Worm (Caenorhabditis elegans) whole organism, L4 larva: ENCODE data around the gene R13D11.4.
"Not testable (repeated sequence)": the region's sequence is repeated elsewhere in the genome, so short reads cannot be mapped to it uniquely, and the experiment has no call there.

ENCODE experiments used
- aha-1 ChIP-seq: fragments of 150-350 bp; peaks from one replicate; lab custom pipeline; 2014; ENCODE audit warnings: missing biosample characterization, missing genetic modification characterization
- ceh-44 ChIP-seq: fragments of 200-800 bp; sonication (Bioruptor generic); IDR thresholded peaks from 2 replicates; pipeline ENCODE4 v1.3.6; 2022; ENCODE audit warnings: missing genetic modification reagents, missing genetic modification characterization, missing compliant biosample characterization
- ces-1 ChIP-seq: fragments of 150-350 bp; sonication (generic microtip); optimal IDR thresholded peaks from 4 replicates; lab custom pipeline; 2014; ENCODE audit warnings: missing biosample characterization, missing genetic modification reagents, missing genetic modification characterization
- cey-2 ChIP-seq: sonication (generic microtip); optimal IDR thresholded peaks from 3 replicates; lab custom pipeline; 2017; ENCODE audit warnings: missing genetic modification characterization, mild to moderate bottlenecking, missing compliant biosample characterization, antibody characterized with exemption, borderline replicate concordance; ENCODE audit not compliant: insufficient read depth
- daf-12 ChIP-seq: fragments of 150-350 bp; optimal IDR thresholded peaks from 2 replicates; lab custom pipeline; 2014; ENCODE audit warnings: missing biosample characterization, missing genetic modification reagents, missing genetic modification characterization
- daf-19 ChIP-seq: fragments of 200-800 bp; sonication (Bioruptor generic); conservative IDR thresholded peaks from 2 replicates; pipeline ENCODE4 v1.3.6; 2022; ENCODE audit warnings: missing genetic modification characterization, missing compliant biosample characterization
- egl-43 ChIP-seq: fragments of 200-800 bp; sonication (Bioruptor generic); IDR thresholded peaks from 2 replicates; pipeline ENCODE4 v1.3.6; 2022; ENCODE audit warnings: missing genetic modification reagents, missing genetic modification characterization, missing compliant biosample characterization
- jun-1 ChIP-seq: fragments of 150-350 bp; optimal IDR thresholded peaks from 2 replicates; lab custom pipeline; 2014; ENCODE audit warnings: missing biosample characterization, missing genetic modification reagents, missing genetic modification characterization
- lin-39 ChIP-seq: fragments of 150-350 bp; optimal IDR thresholded peaks from 2 replicates; lab custom pipeline; 2014; ENCODE audit warnings: missing biosample characterization, missing genetic modification reagents, missing genetic modification characterization
- lir-3 ChIP-seq: sonication (generic microtip); optimal IDR thresholded peaks from 2 replicates; lab custom pipeline; 2016; ENCODE audit warnings: mild to moderate bottlenecking, missing genetic modification characterization, missing compliant biosample characterization
- lsy-2 ChIP-seq, 2 experiments: fragments of 150-350 bp in 1 of 2; sonication (generic microtip) in 1 of 2; optimal IDR thresholded peaks; 2 replicates each; lab custom pipeline; 2014 to 2017; ENCODE audit warnings: missing biosample characterization in 2 of 2, missing genetic modification characterization in 2 of 2
- mes-2 ChIP-seq: sonication (generic microtip); optimal IDR thresholded peaks from 2 replicates; lab custom pipeline; 2016; ENCODE audit warnings: missing genotype, mild to moderate bottlenecking, missing genetic modification characterization, missing compliant biosample characterization; ENCODE audit not compliant: poor library complexity, severe bottlenecking
- mxl-2 ChIP-seq: fragments of 200-800 bp; sonication (Bioruptor generic); conservative IDR thresholded peaks from 2 replicates; pipeline ENCODE4 v1.3.6; 2022; ENCODE audit warnings: missing genetic modification reagents, missing genetic modification characterization, missing compliant biosample characterization
- nhr-25 ChIP-seq: sonication (generic microtip); optimal IDR thresholded peaks from 2 replicates; lab custom pipeline; 2017; ENCODE audit warnings: missing genetic modification characterization, mild to moderate bottlenecking, missing compliant biosample characterization, antibody characterized with exemption, moderate library complexity, borderline replicate concordance; ENCODE audit not compliant: insufficient read depth
- nhr-42 ChIP-seq: fragments of 200-800 bp; sonication (Bioruptor generic); IDR thresholded peaks from 2 replicates; pipeline ENCODE4 v1.3.6; 2022; ENCODE audit warnings: missing genetic modification characterization, missing compliant biosample characterization
- pha-4 ChIP-seq, 2 experiments: fragments of 150-350 bp in 1 of 2; fragments of 200-800 bp in 1 of 2; sonication (Bioruptor generic) in 1 of 2; IDR thresholded peaks in 1 of 2; optimal IDR thresholded peaks in 1 of 2; 2 replicates each; pipeline versions ENCODE4 v1.3.6 to Lab custom; 2014 to 2022; ENCODE audit warnings: missing genetic modification characterization in 2 of 2, missing genetic modification reagents in 2 of 2, missing biosample characterization in 1 of 2, missing compliant biosample characterization in 1 of 2
- saeg-2 ChIP-seq: fragments of 200-800 bp; sonication (Bioruptor generic); IDR thresholded peaks from 2 replicates; pipeline ENCODE4 v1.3.6; 2022; ENCODE audit warnings: missing genetic modification reagents, missing genetic modification characterization, missing compliant biosample characterization
- set-16 ChIP-seq: fragments of 200-800 bp; sonication (Bioruptor generic); IDR thresholded peaks from 2 replicates; pipeline ENCODE4 v1.3.6; 2022; ENCODE audit warnings: missing genetic modification reagents, missing genetic modification characterization, missing compliant biosample characterization
- spr-3 ChIP-seq: fragments of 200-800 bp; sonication (Bioruptor generic); optimal IDR thresholded peaks from 2 replicates; lab custom pipeline; 2018; ENCODE audit warnings: mild to moderate bottlenecking, missing genetic modification characterization, missing compliant biosample characterization
- unc-62 ChIP-seq, 3 experiments: fragments of 150-350 bp in 1 of 3; sonication (generic microtip); optimal IDR thresholded peaks in 2 of 3; peaks in 1 of 3; 1 replicate in 1 of 3; 2 replicates in 2 of 3; lab custom pipeline; 2014 to 2017; ENCODE audit warnings: missing biosample characterization in 3 of 3, missing genetic modification characterization in 3 of 3, missing genetic modification reagents in 3 of 3, missing genotype in 1 of 3
- zfp-2 ChIP-seq: sonication (generic microtip); optimal IDR thresholded peaks from 2 replicates; lab custom pipeline; 2016; ENCODE audit warnings: mild to moderate bottlenecking, missing genetic modification characterization, missing compliant biosample characterization
- zip-2 ChIP-seq: fragments of 150-350 bp; optimal IDR thresholded peaks from 2 replicates; lab custom pipeline; 2014; ENCODE audit warnings: missing biosample characterization, missing genetic modification characterization
- ztf-11 ChIP-seq: fragments of 150-350 bp; optimal IDR thresholded peaks from 2 replicates; lab custom pipeline; 2014; ENCODE audit warnings: missing biosample characterization, missing genetic modification characterization
- ztf-7 ChIP-seq: fragments of 150-350 bp; optimal IDR thresholded peaks from 2 replicates; lab custom pipeline; 2014; ENCODE audit warnings: missing biosample characterization, missing genetic modification characterization

The R13D11.4 gene

DNA sequence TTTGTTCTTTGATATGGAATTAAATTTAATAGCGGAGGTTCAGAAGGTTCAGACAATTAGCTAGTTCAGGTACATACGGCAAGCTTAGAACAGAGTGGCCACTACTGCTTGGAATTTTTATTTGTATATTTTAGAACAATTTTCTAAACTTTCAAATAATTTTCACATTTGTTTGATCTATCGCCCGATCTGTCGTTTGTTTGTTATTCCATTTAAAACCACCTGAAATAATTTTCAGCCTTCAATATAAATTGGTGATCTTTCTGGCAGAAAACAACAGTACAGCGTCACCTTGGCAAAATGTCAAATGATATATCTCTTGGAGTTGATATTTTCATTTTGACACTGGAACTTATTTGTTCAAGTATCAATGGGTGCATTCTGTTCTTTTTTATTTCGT lies 4.1 kb downstream of the R13D11.4 start, which contains the start of gene R13D11.3:
Gene R13D11.3 (plus strand): TSS at position 301 of the 400 bp plus-strand sequence.
- TF ChIP-seq egl-43: no peak

DNA sequence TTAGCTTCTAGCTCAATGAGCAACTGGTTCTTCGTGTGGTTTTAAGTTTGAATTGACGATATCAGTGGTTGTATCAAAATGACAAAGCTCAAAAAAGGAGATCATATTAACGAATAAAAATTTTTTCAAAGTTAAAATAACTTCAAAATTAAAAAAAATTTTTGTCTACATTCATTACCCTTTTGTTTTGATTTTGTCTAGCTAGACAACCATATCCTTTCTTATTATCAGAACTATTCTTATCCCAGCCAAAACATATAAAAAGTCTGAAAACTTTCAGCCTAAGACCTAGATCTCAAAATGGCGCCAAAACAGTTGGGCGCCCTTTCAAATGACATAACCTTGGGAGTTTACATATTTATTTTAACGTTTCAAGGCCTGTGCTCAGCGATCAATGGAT lies 6.6 kb downstream of the R13D11.4 start, which contains the start of gene R13D11.1:
Gene R13D11.1 (plus strand): TSS at position 301 of the 400 bp plus-strand sequence.
- TF ChIP-seq zfp-2 (tag; lab: Kevin White, UChicago): no peak

ce11 chrV:820629-821028 lies 10.0 kb downstream of the R13D11.4 start, which contains the start of gene srx-32:
TSS of gene srx-32 (minus strand) at chrV:820729.
- TF ChIP-seq unc-62 (GFP tag; optimal IDR thresholded peaks at IDR 0.05 in 1 of 2; lab: Kevin White, UChicago): peak in 1 of 2 experiments; percentile 30
- TF ChIP-seq unc-62 (tag; optimal IDR thresholded peaks at IDR 0.05; lab: Kevin White, UChicago): not testable (repeated sequence)
- TF ChIP-seq, all 104 proteins: peak for 1; not testable (repeated sequence) for 103

DNA sequence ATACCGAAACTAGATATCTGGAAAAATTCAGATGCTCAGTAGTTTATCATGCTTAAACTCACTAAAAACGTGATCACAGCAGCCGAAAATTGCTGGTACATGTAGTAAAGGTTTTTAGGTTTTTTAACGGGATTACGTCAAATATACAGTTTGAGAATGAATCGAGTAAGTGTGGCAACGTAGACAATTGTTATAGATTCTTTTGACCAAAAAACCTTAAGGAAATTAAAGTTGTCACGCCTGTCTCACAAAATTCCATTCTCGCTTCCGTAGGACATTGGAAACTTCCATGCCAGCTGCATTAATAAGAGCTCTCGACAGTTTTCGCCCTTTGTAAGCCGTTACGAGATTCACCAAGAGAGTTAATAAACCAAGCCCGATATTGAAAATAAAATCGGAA lies 12.3 kb downstream of the R13D11.4 start, which contains the start of gene srx-31:
Gene srx-31 (minus strand): TSS at position 101 of the 400 bp plus-strand sequence.
- TF ChIP-seq cey-2, lir-3, zip-2 (tag; lab: Kevin White, UChicago): not testable (repeated sequence)
- TF ChIP-seq, all 104 proteins: peak for 0; not testable (repeated sequence) for 104

ce11 chrV:826097-826496 lies 15.5 kb downstream of the R13D11.4 start, which contains the start of gene F41H8.2:
TSS of gene F41H8.2 (plus strand) at chrV:826397.
- TF ChIP-seq lsy-2 (tag; optimal IDR thresholded peaks at IDR 0.05; lab: Kevin White, UChicago): no peak
- no peak for TF ChIP-seq ces-1 (GFP tag; lab: Kevin White, UChicago)
- TF ChIP-seq daf-19: no peak
- TF ChIP-seq ztf-11: no peak
- TF ChIP-seq nhr-42: no peak
- TF ChIP-seq jun-1 (tag; lab: Kevin White, UChicago): no peak
- TF ChIP-seq lin-39: no peak
- TF ChIP-seq saeg-2 (GFP tag; lab: Robert Waterston, UW): no peak
- TF ChIP-seq spr-3 (GFP tag; lab: Kevin White, UChicago): no peak
- no peak for TF ChIP-seq daf-12 (tag; lab: Kevin White, UChicago)
- no peak for TF ChIP-seq ztf-7 (tag; lab: Kevin White, UChicago)
- TF ChIP-seq, all 104 proteins: peak for 0

- TF ChIP-seq ztf-7 (tag; lab: Kevin White, UChicago): no peak
- TF ChIP-seq mes-2: no peak
- no peak for TF ChIP-seq mxl-2 (GFP tag; lab: Robert Waterston, UW)
These were observed 22.8 kb downstream of the R13D11.4 start, which contains the start of gene F41H8.1 for ce11 chrV:833368-833767. TSS of gene F41H8.1 (plus strand) at chrV:833668.

ce11 chrV:838984-839471 lies 28.4 kb downstream of the R13D11.4 start, which contains the start of the genes K09C6.7 and K09C6.10:
TSS of gene K09C6.7 (minus strand) at chrV:839084.
TSS of gene K09C6.10 (plus strand) at chrV:839421.
- not testable (repeated sequence) for TF ChIP-seq mxl-2 (GFP tag; lab: Robert Waterston, UW); unc-62 (GFP tag; optimal IDR thresholded peaks at IDR 0.05 in 1 of 2; lab: Kevin White, UChicago); unc-62 (tag; optimal IDR thresholded peaks at IDR 0.05; lab: Kevin White, UChicago); aha-1 (tag; lab: Kevin White, UChicago)

ce11 chrV:842611-843010 lies 32.0 kb downstream of the R13D11.4 start:
- peak; percentile 99 for TF ChIP-seq set-16 (GFP tag; lab: Robert Waterston, UW)
- TF ChIP-seq ceh-44 (GFP tag; lab: Robert Waterston, UW): no peak
- peak; percentile 62; the same call in 1 of the 2 replicates for TF ChIP-seq egl-43
- peak; percentile 83; the same call in 1 of the 2 replicates for TF ChIP-seq pha-4 (GFP tag; IDR thresholded peaks at IDR 0.05; lab: Robert Waterston, UW)
- no peak for TF ChIP-seq pha-4 (tag; optimal IDR thresholded peaks at IDR 0.05; lab: Kevin White, UChicago)
- TF ChIP-seq nhr-25 (tag; lab: Kevin White, UChicago): no peak
